Fruit fly (Drosophila melanogaster) whole organism: Measurements from ENCODE around the gene CG11000.

Experiments
- CG8478 ChIP-seq: fragments of >200 bp; optimal IDR thresholded peaks from 2 replicates; lab custom pipeline; 2018; ENCODE audit warnings: inconsistent platforms
- EcR ChIP-seq, 2 experiments: fragments of >200 bp; optimal IDR thresholded peaks; 2 replicates each; lab custom pipeline; 2017; ENCODE audit warnings: missing biosample characterization in 2 of 2, missing genetic modification characterization in 2 of 2, missing genetic modification reagents in 2 of 2
- pan ChIP-seq: fragments of >200 bp; optimal IDR thresholded peaks from 2 replicates; lab custom pipeline; 2017
- psq ChIP-seq: fragments of >200 bp; optimal IDR thresholded peaks from 2 replicates; lab custom pipeline; 2017
- usp ChIP-seq: fragments of >200 bp; optimal IDR thresholded peaks from 2 replicates; lab custom pipeline; 2017; ENCODE audit warnings: missing biosample characterization, missing genetic modification characterization, mixed read lengths

DNA sequence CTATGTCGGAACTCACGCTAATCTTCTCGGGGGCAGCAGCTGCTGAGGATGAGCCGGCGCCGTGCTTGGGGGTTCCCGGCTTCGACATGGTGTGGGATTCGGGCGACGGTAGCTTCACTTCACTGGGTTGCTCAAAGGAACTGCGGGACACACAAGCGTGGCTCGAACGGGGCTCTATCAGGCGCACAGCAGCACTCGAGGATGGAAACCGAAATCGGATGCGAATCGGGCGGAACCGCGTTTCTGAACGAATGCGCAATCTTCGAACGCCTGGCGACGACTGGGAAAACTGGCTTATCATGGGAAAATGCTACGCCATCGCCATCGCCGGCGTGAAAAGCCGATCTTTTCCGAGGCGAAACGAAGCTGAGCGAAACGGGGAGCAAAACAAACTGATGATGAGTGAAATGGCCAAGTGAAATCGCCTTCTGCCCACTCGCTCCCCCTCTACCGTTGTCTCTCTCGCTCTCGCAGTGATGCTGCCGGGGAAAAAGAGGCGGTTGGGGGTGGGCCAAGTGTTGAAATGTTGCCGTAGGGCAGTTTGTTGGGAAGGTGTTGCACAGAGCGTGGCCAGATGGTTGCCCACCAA is 30.4 kb upstream of the CG11000 start:
- TF ChIP-seq usp (no peak), psq (lab: Kevin White, UChicago) (no peak), CG8478 (no peak), pan (lab: Kevin White, UChicago) (no peak), EcR (GFP tag; optimal IDR thresholded peaks at IDR 0.05; lab: Kevin White, UChicago) (no peak)
